Fruit fly (Drosophila melanogaster) S2 (cell line): ENCODE data around the gene CG13060.

Source experiments
- CG8478 ChIP-seq: fragments of >200 bp; optimal IDR thresholded peaks from 2 replicates; lab custom pipeline; 2018
- CTCF ChIP-seq, 2 experiments: fragments of >200 bp; optimal IDR thresholded peaks; 2 replicates each; lab custom pipeline; 2018

dm6 chr3L:16319399-16319906 lies at the start of gene CG13060, which contains the start of gene CG13041:
- no peak for TF ChIP-seq CTCF (optimal IDR thresholded peaks at IDR 0.05; lab: Kevin White, UChicago)
- TF ChIP-seq CG8478: no peak
